Worm (Caenorhabditis elegans) whole organism, late embryonic: ENCODE results near the gene mdt-26.

Source experiments
- F13H6.1 ChIP-seq: sonication (generic microtip); optimal IDR thresholded peaks from 2 replicates; lab custom pipeline; 2016; ENCODE audit warnings: missing genetic modification characterization, missing compliant biosample characterization
- ceh-19 ChIP-seq: fragments of 200-800 bp; sonication (Bioruptor generic); optimal IDR thresholded peaks from 2 replicates; lab custom pipeline; 2018; ENCODE audit warnings: mild to moderate bottlenecking, missing genetic modification characterization, missing compliant biosample characterization
- dve-1 ChIP-seq: sonication (generic microtip); optimal IDR thresholded peaks from 2 replicates; lab custom pipeline; 2017; ENCODE audit warnings: antibody characterized with exemption, mild to moderate bottlenecking, missing genetic modification characterization, missing compliant biosample characterization
- elt-2 ChIP-seq: sonication (generic microtip); optimal IDR thresholded peaks from 2 replicates; lab custom pipeline; 2016; ENCODE audit warnings: missing genetic modification reagents, missing genetic modification characterization, missing compliant biosample characterization
- fkh-10 ChIP-seq: fragments of 150-350 bp; optimal IDR thresholded peaks from 2 replicates; lab custom pipeline; 2014; ENCODE audit warnings: missing biosample characterization, missing genetic modification reagents, missing genetic modification characterization
- hlh-15 ChIP-seq: sonication (generic microtip); optimal IDR thresholded peaks from 2 replicates; lab custom pipeline; 2016; ENCODE audit warnings: missing genetic modification characterization, missing compliant biosample characterization
- nhr-232 ChIP-seq: sonication (generic microtip); optimal IDR thresholded peaks from 2 replicates; lab custom pipeline; 2016; ENCODE audit warnings: missing genetic modification characterization, missing compliant biosample characterization
- pag-3 ChIP-seq: sonication (generic microtip); optimal IDR thresholded peaks from 2 replicates; lab custom pipeline; 2016; ENCODE audit warnings: missing compliant biosample characterization, missing genetic modification characterization, borderline replicate concordance
- rnt-1 ChIP-seq: sonication (generic microtip); optimal IDR thresholded peaks from 2 replicates; lab custom pipeline; 2016; ENCODE audit warnings: missing genetic modification characterization, missing compliant biosample characterization
- tbx-7 ChIP-seq: sonication (generic microtip); optimal IDR thresholded peaks from 2 replicates; lab custom pipeline; 2016; ENCODE audit warnings: missing genotype, missing genetic modification characterization, missing compliant biosample characterization
- unc-55 ChIP-seq: sonication (generic microtip); optimal IDR thresholded peaks from 2 replicates; lab custom pipeline; 2017; ENCODE audit warnings: missing biosample characterization, missing genetic modification reagents, missing genetic modification characterization

DNA sequence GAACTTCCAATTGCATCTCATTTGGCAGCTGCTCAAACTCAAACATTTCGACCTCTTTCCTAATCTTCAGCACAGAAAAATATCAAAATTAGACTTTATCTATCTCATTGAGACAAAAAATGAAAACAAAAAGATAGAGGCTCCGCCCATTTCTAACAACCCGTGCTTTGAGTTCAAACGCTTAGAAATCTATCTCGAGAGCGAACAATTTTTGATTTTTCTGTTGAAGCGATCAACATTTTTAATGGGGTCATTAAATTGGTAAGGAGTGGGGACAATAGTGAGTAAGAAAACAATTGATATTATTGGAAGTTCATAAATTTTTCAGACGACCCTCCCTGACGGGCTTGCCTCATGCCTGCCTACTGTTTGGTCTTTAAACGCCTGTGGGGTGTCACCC lies 37.9 kb downstream of the mdt-26 start, which contains the start of the genes C25H3.10 and C25H3.1:
- TF ChIP-seq elt-2 (tag; lab: Kevin White, UChicago) (no peak), dve-1 (tag; lab: Kevin White, UChicago) (no peak), nhr-232 (tag; lab: Kevin White, UChicago) (no peak), fkh-10 (GFP tag; lab: Kevin White, UChicago) (no peak), unc-55 (GFP tag; lab: Kevin White, UChicago) (no peak), F13H6.1 (no peak), rnt-1 (tag; lab: Kevin White, UChicago) (no peak), ceh-19 (no peak), hlh-15 (tag; lab: Kevin White, UChicago) (no peak), tbx-7 (tag; lab: Kevin White, UChicago) (no peak), pag-3 (no peak)
